Worm (Caenorhabditis elegans) whole organism, young adult: ENCODE data around the gene Y48C3A.5.

Experiments used
- egl-44 ChIP-seq: fragments of 200-800 bp; sonication (Bioruptor generic); IDR thresholded peaks from 2 replicates; pipeline ENCODE4 v1.3.6; 2022; ENCODE audit warnings: missing genetic modification reagents, missing genetic modification characterization, missing compliant biosample characterization
- sea-2 ChIP-seq: fragments of 200-800 bp; sonication (Bioruptor generic); IDR thresholded peaks from 2 replicates; pipeline ENCODE4 v1.3.6; 2022; ENCODE audit warnings: missing genetic modification characterization, missing compliant biosample characterization

DNA sequence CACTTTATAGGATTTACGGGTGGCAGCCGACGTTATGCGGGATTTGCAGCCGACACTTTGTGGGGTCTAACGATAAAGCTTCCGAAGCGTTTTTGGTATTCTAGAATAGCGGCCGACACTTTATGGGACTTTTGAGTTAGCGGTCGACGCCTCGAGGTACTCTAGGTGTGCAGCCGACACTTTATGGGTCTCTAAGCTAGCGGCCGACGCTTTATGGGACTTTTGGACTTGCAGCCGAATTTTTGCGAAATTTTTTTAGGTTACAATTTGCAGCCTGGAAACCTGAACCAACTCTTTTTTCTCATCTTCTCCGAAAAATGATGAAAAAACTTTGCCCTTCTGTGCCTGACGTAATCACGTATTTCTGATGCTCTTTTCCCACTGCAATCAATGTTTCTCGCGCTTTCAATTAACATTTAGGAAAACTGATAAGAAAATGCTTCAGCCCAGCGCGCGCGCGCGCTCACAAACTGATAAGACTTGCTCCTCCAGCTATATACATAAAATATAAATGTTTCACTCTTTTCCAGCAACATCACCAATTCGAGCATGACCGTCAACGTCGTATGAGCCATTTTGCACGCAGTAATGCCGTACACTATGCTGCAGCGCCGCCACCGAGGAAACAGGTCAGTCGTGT is 28.4 kb downstream of the Y48C3A.5 start:
- TF ChIP-seq sea-2 (GFP tag; lab: Robert Waterston, UW) (no peak), egl-44 (no peak)
